Worm (Caenorhabditis elegans) whole organism, young adult: Measurements from ENCODE around the gene clec-141.
A peak's percentile ranks its signal among the peaks of the same experiment; 100 is the strongest.

Source experiments
- C06A6.2 ChIP-seq: fragments of 200-800 bp; sonication (Bioruptor generic); conservative IDR thresholded peaks from 2 replicates; pipeline ENCODE4 v1.3.6; 2022; ENCODE audit warnings: missing genetic modification characterization, missing compliant biosample characterization
- D2030.7 ChIP-seq: fragments of 200-800 bp; sonication (Bioruptor generic); IDR thresholded peaks from 2 replicates; pipeline ENCODE4 v1.3.6; 2022; ENCODE audit warnings: missing genetic modification reagents, missing genetic modification characterization, missing compliant biosample characterization
- F33H1.4 ChIP-seq: fragments of 200-800 bp; sonication (Bioruptor generic); IDR thresholded peaks from 2 replicates; pipeline ENCODE4 v1.3.6; 2022; ENCODE audit warnings: missing genetic modification reagents, missing genetic modification characterization, missing compliant biosample characterization
- F37B4.10 ChIP-seq: fragments of 200-800 bp; sonication (Bioruptor generic); IDR thresholded peaks from 2 replicates; pipeline ENCODE4 v1.3.6; 2022; ENCODE audit warnings: missing genetic modification characterization, missing compliant biosample characterization
- F39B2.1 ChIP-seq: fragments of 200-800 bp; sonication (Bioruptor generic); IDR thresholded peaks from 2 replicates; pipeline ENCODE4 v1.3.6; 2022; ENCODE audit warnings: missing genetic modification reagents, missing genetic modification characterization, missing compliant biosample characterization
- F49E8.2 ChIP-seq: sonication (generic microtip); optimal IDR thresholded peaks from 3 replicates; lab custom pipeline; 2017; ENCODE audit warnings: missing genetic modification characterization, mild to moderate bottlenecking, missing compliant biosample characterization, antibody characterized with exemption, moderate library complexity; ENCODE audit not compliant: insufficient read depth
- F57A8.1 ChIP-seq: fragments of 200-800 bp; sonication (Bioruptor generic); optimal IDR thresholded peaks from 2 replicates; lab custom pipeline; 2018; ENCODE audit warnings: mild to moderate bottlenecking, missing genetic modification characterization, moderate library complexity, missing compliant biosample characterization
- K11D2.4 ChIP-seq: fragments of 200-800 bp; sonication (Bioruptor generic); IDR thresholded peaks from 2 replicates; pipeline ENCODE4 v1.3.6; 2022; ENCODE audit warnings: missing genetic modification reagents, missing genetic modification characterization, missing compliant biosample characterization
- T26A5.8 ChIP-seq: sonication (generic microtip); optimal IDR thresholded peaks from 2 replicates; lab custom pipeline; 2016; ENCODE audit warnings: missing genetic modification characterization, missing compliant biosample characterization
- ZK185.1 ChIP-seq: sonication (generic microtip); optimal IDR thresholded peaks from 2 replicates; lab custom pipeline; 2016; ENCODE audit warnings: mild to moderate bottlenecking, missing genetic modification characterization, missing compliant biosample characterization; ENCODE audit not compliant: poor library complexity, severe bottlenecking
- akir-1 ChIP-seq: fragments of 200-800 bp; sonication (Bioruptor generic); optimal IDR thresholded peaks from 2 replicates; lab custom pipeline; 2018; ENCODE audit warnings: mild to moderate bottlenecking, missing genetic modification characterization, moderate library complexity, missing compliant biosample characterization
- attf-3 ChIP-seq: fragments of 200-800 bp; sonication (Bioruptor generic); conservative IDR thresholded peaks from 2 replicates; pipeline ENCODE4 v1.3.6; 2022; ENCODE audit warnings: missing genetic modification reagents, missing genetic modification characterization, missing compliant biosample characterization
- bed-2 ChIP-seq: fragments of 200-800 bp; sonication (Bioruptor generic); IDR thresholded peaks from 2 replicates; pipeline ENCODE4 v1.3.6; 2022; ENCODE audit warnings: missing genetic modification reagents, missing genetic modification characterization, missing compliant biosample characterization
- ceh-100 ChIP-seq: fragments of 200-800 bp; sonication (Bioruptor generic); IDR thresholded peaks from 2 replicates; pipeline ENCODE4 v1.3.6; 2022; ENCODE audit warnings: missing genetic modification reagents, missing genetic modification characterization, missing compliant biosample characterization
- efl-1 ChIP-seq: fragments of 150-350 bp; optimal IDR thresholded peaks from 2 replicates; lab custom pipeline; 2014; ENCODE audit warnings: missing biosample characterization, missing genetic modification reagents, missing genetic modification characterization
- egl-18 ChIP-seq: fragments of 200-800 bp; sonication (Bioruptor generic); IDR thresholded peaks from 2 replicates; pipeline ENCODE4 v1.3.6; 2022; ENCODE audit warnings: missing genetic modification reagents, missing genetic modification characterization, missing compliant biosample characterization
- egrh-3 ChIP-seq: fragments of 200-800 bp; sonication (Bioruptor generic); IDR thresholded peaks from 2 replicates; pipeline ENCODE4 v1.3.6; 2022; ENCODE audit warnings: missing genetic modification reagents, missing genetic modification characterization, missing compliant biosample characterization
- ekl-4 ChIP-seq: fragments of 200-800 bp; sonication (Bioruptor generic); IDR thresholded peaks from 2 replicates; pipeline ENCODE4 v1.3.6; 2022; ENCODE audit warnings: missing genetic modification reagents, missing genetic modification characterization, missing compliant biosample characterization
- gei-17 ChIP-seq: fragments of 200-800 bp; sonication (Bioruptor generic); optimal IDR thresholded peaks from 2 replicates; lab custom pipeline; 2018; ENCODE audit warnings: mild to moderate bottlenecking, missing genetic modification characterization, missing compliant biosample characterization
- hmg-20 ChIP-seq: fragments of 200-800 bp; sonication (Bioruptor generic); IDR thresholded peaks from 2 replicates; pipeline ENCODE4 v1.3.6; 2022; ENCODE audit warnings: missing genetic modification reagents, missing genetic modification characterization, missing compliant biosample characterization
- hsf-1 ChIP-seq: fragments of 200-800 bp; sonication (Bioruptor generic); IDR thresholded peaks from 2 replicates; pipeline ENCODE4 v1.3.6; 2022; ENCODE audit warnings: missing genetic modification reagents, missing genetic modification characterization, missing compliant biosample characterization
- lsl-1 ChIP-seq: fragments of 200-800 bp; sonication (Bioruptor generic); optimal IDR thresholded peaks from 2 replicates; lab custom pipeline; 2018; ENCODE audit warnings: mild to moderate bottlenecking, missing genetic modification characterization, moderate library complexity, missing compliant biosample characterization
- lsy-27 ChIP-seq: sonication (generic microtip); optimal IDR thresholded peaks from 2 replicates; lab custom pipeline; 2017; ENCODE audit warnings: missing genetic modification characterization, mild to moderate bottlenecking, missing compliant biosample characterization, antibody characterized with exemption, missing genotype, borderline replicate concordance; ENCODE audit not compliant: insufficient read depth
- mel-28 ChIP-seq: sonication (generic microtip); optimal IDR thresholded peaks from 2 replicates; lab custom pipeline; 2016; ENCODE audit warnings: borderline replicate concordance, mild to moderate bottlenecking, missing genetic modification characterization, missing compliant biosample characterization
- nhr-120 ChIP-seq: fragments of 200-800 bp; sonication (Bioruptor generic); IDR thresholded peaks from 2 replicates; pipeline ENCODE4 v1.3.6; 2022; ENCODE audit warnings: missing genetic modification characterization, missing compliant biosample characterization
- pbrm-1 ChIP-seq: fragments of 200-800 bp; sonication (Bioruptor generic); IDR thresholded peaks from 2 replicates; pipeline ENCODE4 v1.3.6; 2022; ENCODE audit warnings: missing genetic modification reagents, missing genetic modification characterization, missing compliant biosample characterization
- rcor-1 ChIP-seq: fragments of 200-800 bp; sonication (Bioruptor generic); IDR thresholded peaks from 2 replicates; pipeline ENCODE4 v1.3.6; 2022; ENCODE audit warnings: missing genetic modification reagents, missing genetic modification characterization, missing compliant biosample characterization
- rpc-1 ChIP-seq, 2 experiments: fragments of 150-350 bp in 1 of 2; sonication (generic microtip) in 1 of 2; optimal IDR thresholded peaks; 2 replicates each; lab custom pipeline; 2014 to 2018; ENCODE audit warnings: missing biosample characterization in 1 of 2, missing genetic modification characterization in 1 of 2, missing genetic modification reagents in 1 of 2, missing genotype in 1 of 2
- snpc-1.1 ChIP-seq: sonication (generic microtip); optimal IDR thresholded peaks from 2 replicates; lab custom pipeline; 2017; ENCODE audit warnings: missing genetic modification characterization, mild to moderate bottlenecking, missing compliant biosample characterization, antibody characterized with exemption, moderate library complexity, missing genotype, missing genetic modification reagents; ENCODE audit not compliant: insufficient read depth
- snpc-4 ChIP-seq, 5 experiments: fragments of 150-350 bp in 1 of 5; sonication (generic microtip) in 4 of 5; optimal IDR thresholded peaks; 2 replicates each; lab custom pipeline; 2014 to 2018; ENCODE audit warnings: missing genetic modification characterization in 5 of 5, missing biosample characterization in 3 of 5, antibody characterized with exemption in 2 of 5, mild to moderate bottlenecking in 2 of 5, missing compliant biosample characterization in 2 of 5, missing genotype in 2 of 5, moderate library complexity in 2 of 5, missing genetic modification reagents in 1 of 5
- somi-1 ChIP-seq: fragments of 200-800 bp; sonication (Bioruptor generic); optimal IDR thresholded peaks from 2 replicates; lab custom pipeline; 2018; ENCODE audit warnings: mild to moderate bottlenecking, missing genetic modification characterization, missing compliant biosample characterization
- sptf-2 ChIP-seq: fragments of 200-800 bp; sonication (Bioruptor generic); optimal IDR thresholded peaks from 2 replicates; lab custom pipeline; 2018; ENCODE audit warnings: mild to moderate bottlenecking, missing genetic modification characterization, missing compliant biosample characterization
- unc-130 ChIP-seq: sonication (generic microtip); optimal IDR thresholded peaks from 2 replicates; lab custom pipeline; 2016; ENCODE audit warnings: missing genetic modification reagents, missing genetic modification characterization, missing compliant biosample characterization
- ztf-22 ChIP-seq: fragments of 200-800 bp; sonication (Bioruptor generic); optimal IDR thresholded peaks from 2 replicates; lab custom pipeline; 2018; ENCODE audit warnings: mild to moderate bottlenecking, missing genetic modification characterization, moderate library complexity, missing compliant biosample characterization
- ztf-28 ChIP-seq: fragments of 200-800 bp; sonication (Bioruptor generic); IDR thresholded peaks from 2 replicates; pipeline ENCODE4 v1.3.6; 2022; ENCODE audit warnings: missing genetic modification reagents, missing genetic modification characterization, missing compliant biosample characterization
- ztf-6 ChIP-seq: fragments of 200-800 bp; sonication (Bioruptor generic); IDR thresholded peaks from 2 replicates; pipeline ENCODE4 v1.3.6; 2022; ENCODE audit warnings: missing genetic modification reagents, missing genetic modification characterization, missing compliant biosample characterization

Gene clec-141

DNA sequence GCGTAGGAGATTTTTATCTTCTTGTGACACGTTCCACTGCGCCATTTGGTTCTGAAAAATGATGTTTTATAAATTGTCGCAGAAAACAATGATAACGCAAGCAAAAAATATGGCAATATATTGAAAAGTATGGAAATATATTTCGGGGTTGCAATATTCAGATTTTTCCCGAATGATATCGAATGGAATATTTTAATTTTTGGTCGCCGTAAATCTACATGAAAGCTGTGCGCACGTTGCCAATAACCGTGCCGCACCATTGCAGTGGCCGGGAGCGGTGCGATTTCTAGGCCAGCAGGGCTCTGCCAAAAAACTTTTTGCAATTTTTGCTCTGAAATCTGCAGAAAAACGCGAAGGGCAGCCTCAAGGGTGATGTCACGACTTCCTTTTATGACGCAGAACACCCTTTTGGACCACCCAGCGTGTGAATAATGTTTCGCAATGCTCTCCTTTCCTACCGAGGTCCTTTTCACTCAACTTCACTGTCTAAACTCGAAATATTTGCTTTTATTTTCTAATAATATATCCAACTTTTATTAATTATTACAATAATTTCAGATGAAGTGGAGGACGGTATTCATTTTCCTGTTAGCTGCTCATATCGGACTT is 49.2 kb downstream of the clec-141 start, which contains the start of the genes F09E5.11 and bmy-1 (continued):
- peak; percentile 80 for TF ChIP-seq ZK185.1 (tag; lab: Kevin White, UChicago)
- peak; percentile 16 for TF ChIP-seq F49E8.2
- peak; percentile 29 for TF ChIP-seq snpc-4 (GFP tag; optimal IDR thresholded peaks at IDR 0.05; lab: Kevin White, UChicago)
- TF ChIP-seq snpc-4 (tag; optimal IDR thresholded peaks at IDR 0.05; lab: Kevin White, UChicago), result peak in 3 of 4 experiments; percentile 44 to 66 (median 63)
- no peak for TF ChIP-seq egl-18 (GFP tag; lab: Robert Waterston, UW)
- peak; percentile 84 for TF ChIP-seq unc-130 (GFP tag; lab: Kevin White, UChicago)
- peak; percentile 94 for TF ChIP-seq bed-2 (GFP tag; lab: Robert Waterston, UW)
- TF ChIP-seq egrh-3 (GFP tag; lab: Robert Waterston, UW), result peak; percentile 72
- TF ChIP-seq efl-1 (GFP tag; lab: Kevin White, UChicago), result peak; percentile 17
- TF ChIP-seq ekl-4 (GFP tag; lab: Robert Waterston, UW), result peak; percentile 76
- peak; percentile 64 for TF ChIP-seq F33H1.4 (GFP tag; lab: Robert Waterston, UW)
- peak; percentile 23 for TF ChIP-seq snpc-1.1
- peak; percentile 93 for TF ChIP-seq C06A6.2 (GFP tag; lab: Robert Waterston, UW)
- peak; percentile 50; the same call in 1 of the 2 replicates for TF ChIP-seq attf-3
- TF ChIP-seq D2030.7, result peak; percentile 79
- peak; percentile 73; the same call in 1 of the 2 replicates for TF ChIP-seq hsf-1 (GFP tag; lab: Robert Waterston, UW)
- TF ChIP-seq F37B4.10 (GFP tag; lab: Robert Waterston, UW), result no peak
- TF ChIP-seq T26A5.8, result no peak
- TF ChIP-seq akir-1, result peak; percentile 73
- peak; percentile 30; the same call in 1 of the 2 replicates for TF ChIP-seq ztf-6 (GFP tag; lab: Robert Waterston, UW)
- TF ChIP-seq sptf-2 (GFP tag; lab: Kevin White, UChicago), result peak; percentile 63
- TF ChIP-seq lsy-27 (tag; lab: Kevin White, UChicago), result no peak
- TF ChIP-seq mel-28 (tag; lab: Kevin White, UChicago), result no peak
- peak; percentile 28 for TF ChIP-seq rpc-1 (optimal IDR thresholded peaks at IDR 0.05; lab: Kevin White, UChicago)
- no peak for TF ChIP-seq rpc-1 (tag; optimal IDR thresholded peaks at IDR 0.05; lab: Kevin White, UChicago)
- no peak for TF ChIP-seq gei-17 (GFP tag; lab: Kevin White, UChicago)
- no peak for TF ChIP-seq F57A8.1 (GFP tag; lab: Kevin White, UChicago)
- TF ChIP-seq F39B2.1, result no peak
- peak; percentile 39 for TF ChIP-seq somi-1 (GFP tag; lab: Kevin White, UChicago)
- TF ChIP-seq lsl-1 (GFP tag; lab: Kevin White, UChicago), result peak; percentile 71
- peak; percentile 69; the same call in 1 of the 2 replicates for TF ChIP-seq hmg-20 (GFP tag; lab: Robert Waterston, UW)
- peak; percentile 84 for TF ChIP-seq pbrm-1 (GFP tag; lab: Robert Waterston, UW)
- TF ChIP-seq ztf-22 (GFP tag; lab: Kevin White, UChicago), result no peak
- no peak for TF ChIP-seq nhr-120 (GFP tag; lab: Robert Waterston, UW)
- TF ChIP-seq K11D2.4 (GFP tag; lab: Robert Waterston, UW), result peak; percentile 87
- peak; percentile 67; the same call in 1 of the 2 replicates for TF ChIP-seq rcor-1 (GFP tag; lab: Robert Waterston, UW)
- TF ChIP-seq ztf-28 (GFP tag; lab: Robert Waterston, UW), result peak; percentile 77
- peak; percentile 80 for TF ChIP-seq ceh-100
